Fruit fly (Drosophila melanogaster): ENCODE data around the gene Ent2.

Gene Ent2

DNA sequence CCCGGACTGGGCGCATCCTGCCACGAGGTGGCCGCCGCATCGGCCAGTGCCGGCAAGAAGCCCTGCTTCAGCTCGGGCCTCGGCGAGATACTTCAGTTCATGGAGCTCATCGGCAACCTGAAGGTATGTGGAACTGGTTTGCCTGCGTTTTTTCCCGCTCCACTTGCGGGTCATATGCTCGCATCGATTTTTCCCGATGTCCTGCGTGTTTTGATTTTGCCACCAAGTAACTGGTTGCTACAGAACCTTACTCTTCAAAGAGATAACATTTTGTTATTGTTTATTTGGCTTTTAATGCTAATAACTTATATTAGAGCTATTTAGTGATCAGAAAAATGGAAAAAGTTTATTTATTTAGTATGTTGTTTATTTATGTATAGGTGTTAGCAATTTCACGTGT, 51.0 kb downstream of the Ent2 start:
- TF ChIP-seq CG15696 (tag; optimal IDR thresholded peaks at IDR 0.05) (no peak), CHES-1-like (GFP tag; optimal IDR thresholded peaks at IDR 0.05) (no peak), CG12104 (GFP tag; optimal IDR thresholded peaks at IDR 0.05) (no peak), CoRest (tag; optimal IDR thresholded peaks at IDR 0.05) (no peak), onecut (GFP tag; IDR thresholded peaks at IDR 0.05) (peak; percentile 95), insv (GFP tag; optimal IDR thresholded peaks at IDR 0.05) (no peak), sens (GFP tag) (no peak), HHEX (GFP tag; optimal IDR thresholded peaks at IDR 0.05) (no peak), prd (optimal IDR thresholded peaks at IDR 0.05) (no peak), prd (GFP tag; IDR thresholded peaks at IDR 0.05) (no peak), CG8359 (GFP tag; optimal IDR thresholded peaks at IDR 0.05; ENCODE audit: borderline replicate concordance) (no peak), CG18011 (GFP tag; optimal IDR thresholded peaks at IDR 0.05) (peak; percentile 54), CG30020 (tag; optimal IDR thresholded peaks at IDR 0.05) (no peak)

Data from whole organism, embryonic.